Worm (Caenorhabditis elegans) whole organism, early embryonic: Measurements from ENCODE around the gene mop-25.2.

ENCODE experiments used
- F13C5.2 ChIP-seq: sonication (generic microtip); optimal IDR thresholded peaks from 2 replicates; lab custom pipeline; 2017; ENCODE audit warnings: mild to moderate bottlenecking, missing genetic modification characterization, inconsistent platforms, missing compliant biosample characterization
- ama-1 ChIP-seq: fragments of 150-350 bp; optimal IDR thresholded peaks from 2 replicates; lab custom pipeline; 2014
- ceh-13 ChIP-seq: fragments of 200-800 bp; sonication (Bioruptor generic); optimal IDR thresholded peaks from 2 replicates; lab custom pipeline; 2018; ENCODE audit warnings: mild to moderate bottlenecking, missing genetic modification characterization, missing compliant biosample characterization
- flt-1 ChIP-seq: fragments of 200-800 bp; sonication (Bioruptor generic); IDR thresholded peaks from 2 replicates; pipeline ENCODE4 v1.3.6; 2022; ENCODE audit warnings: missing genetic modification characterization, missing compliant biosample characterization
- hmbx-1 ChIP-seq: sonication (generic microtip); optimal IDR thresholded peaks from 2 replicates; lab custom pipeline; 2016; ENCODE audit warnings: mild to moderate bottlenecking, missing genetic modification characterization, missing compliant biosample characterization

DNA sequence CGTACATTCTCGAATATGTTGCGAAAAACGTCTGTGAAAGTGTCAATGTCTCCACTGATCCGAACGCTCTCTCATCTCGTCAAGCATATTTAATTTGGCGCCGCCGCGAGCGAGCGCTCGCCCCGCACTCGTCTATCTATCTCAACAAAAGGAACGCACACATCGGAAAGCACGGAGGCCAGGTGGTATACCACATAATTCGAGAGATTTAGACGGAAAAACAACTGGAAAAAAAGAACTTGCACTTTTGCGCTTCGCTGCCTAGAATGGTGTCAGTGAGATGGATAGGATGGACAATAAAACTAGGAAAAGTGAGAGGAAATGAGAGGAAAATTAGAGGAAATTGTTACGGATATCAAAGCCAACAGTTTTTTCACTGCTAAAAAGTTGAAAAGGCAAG is 25.7 kb upstream of the mop-25.2 start:
- no peak for TF ChIP-seq flt-1 (GFP tag; lab: Robert Waterston, UW)
- no peak for TF ChIP-seq ceh-13 (GFP tag; lab: Kevin White, UChicago)
- no peak for TF ChIP-seq hmbx-1
- no peak for TF ChIP-seq F13C5.2 (tag; lab: Kevin White, UChicago)
- TF ChIP-seq ama-1 (lab: Kevin White, UChicago), result no peak
